Worm (Caenorhabditis elegans): ENCODE data around the gene T25B6.3.

DNA sequence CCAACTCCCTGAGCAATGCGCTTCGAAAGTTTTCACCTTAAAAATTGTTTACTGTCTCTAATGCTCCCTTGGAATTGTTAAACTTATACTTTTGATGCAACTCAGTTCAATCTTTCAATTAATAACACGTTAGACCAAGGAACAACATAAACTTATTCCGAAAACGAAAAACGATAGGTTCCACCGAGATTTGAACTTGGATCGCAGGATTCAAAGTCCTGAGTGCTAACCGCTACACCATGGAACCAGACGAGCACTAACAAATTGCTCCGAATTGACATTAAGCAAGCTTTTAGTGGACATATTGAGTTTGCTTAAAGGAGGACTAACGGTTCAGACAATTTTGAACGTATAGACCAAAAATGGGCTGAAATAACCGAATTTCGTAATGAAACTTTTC is 47.1 kb downstream of the T25B6.3 start:
- no peak for TF ChIP-seq madf-3 (GFP tag; IDR thresholded peaks at IDR 0.05)
- no peak for TF ChIP-seq ama-1 (optimal IDR thresholded peaks at IDR 0.05)
- no peak for TF ChIP-seq ama-1 (GFP tag; optimal IDR thresholded peaks at IDR 0.05)
- no peak for TF ChIP-seq ztf-18 (tag; optimal IDR thresholded peaks at IDR 0.05)
- no peak for TF ChIP-seq him-1 (tag; optimal IDR thresholded peaks at IDR 0.05)
- no peak for TF ChIP-seq dox-1 (GFP tag; IDR thresholded peaks at IDR 0.05)

Data from whole organism, young adult.